Worm (Caenorhabditis elegans): ENCODE results near the gene nra-1.

The nra-1 gene

DNA sequence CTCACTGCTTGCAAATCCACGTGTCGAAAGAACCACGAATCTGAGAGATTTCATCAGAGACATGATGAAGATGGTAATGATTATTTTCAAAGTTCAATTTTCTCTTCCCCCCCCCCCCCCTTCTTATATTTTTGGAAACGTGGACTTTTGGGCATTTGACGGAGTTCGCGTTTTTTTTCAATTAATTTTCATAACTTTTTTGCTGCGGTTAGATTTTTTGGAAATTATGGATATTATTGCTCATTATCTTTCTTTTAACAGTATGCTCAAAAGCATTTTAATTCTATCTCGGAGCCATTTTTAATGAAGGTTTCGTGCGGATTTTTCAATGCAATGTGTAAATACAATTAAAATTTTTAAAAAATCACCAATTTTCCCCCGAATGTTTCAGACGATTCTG is 24.7 kb downstream of the nra-1 start, which contains the start of gene phyh-1:
phyh-1 (minus strand) TSS at position 101 of the 400 bp plus-strand sequence.
- TF ChIP-seq tbx-11 (GFP tag; IDR thresholded peaks at IDR 0.05), result no peak
- TF ChIP-seq pes-1 (GFP tag; IDR thresholded peaks at IDR 0.05), result no peak
- no peak for TF ChIP-seq ceh-13 (GFP tag; optimal IDR thresholded peaks at IDR 0.05)
- no peak for TF ChIP-seq tra-4 (tag; optimal IDR thresholded peaks at IDR 0.05)
- TF ChIP-seq F13C5.2 (tag; optimal IDR thresholded peaks at IDR 0.05), result no peak
- TF ChIP-seq ceh-36 (tag; optimal IDR thresholded peaks at IDR 0.05), result no peak
- no peak for TF ChIP-seq ama-1 (optimal IDR thresholded peaks at IDR 0.05)
- TF ChIP-seq tbx-37 (GFP tag; conservative IDR thresholded peaks at IDR 0.05), result no peak
- TF ChIP-seq hmbx-1 (tag; optimal IDR thresholded peaks at IDR 0.05), result no peak
- TF ChIP-seq sea-1 (GFP tag; conservative IDR thresholded peaks at IDR 0.05), result no peak
- no peak for TF ChIP-seq scrt-1 (GFP tag; IDR thresholded peaks at IDR 0.05)
- TF ChIP-seq flt-1 (GFP tag; IDR thresholded peaks at IDR 0.05), result no peak

DNA sequence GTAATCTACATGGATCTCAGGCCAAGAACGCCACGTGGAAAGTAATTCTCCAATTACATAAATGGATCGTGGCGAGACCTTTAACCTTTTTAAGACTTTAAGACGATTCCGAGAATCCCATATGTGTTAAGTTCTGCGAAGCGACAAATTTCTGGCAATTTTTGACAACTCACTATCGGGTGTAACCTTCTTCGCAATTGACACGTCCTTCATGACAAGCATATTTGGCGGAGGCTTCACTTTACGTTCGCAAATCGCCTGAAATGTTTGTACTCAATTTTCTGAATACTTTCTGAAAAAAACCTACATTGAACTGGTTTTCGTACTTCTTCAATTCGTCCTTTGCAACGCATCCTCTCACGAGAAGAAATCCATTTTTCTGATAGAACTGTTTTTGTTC is 25.2 kb downstream of the nra-1 start:
- no peak for TF ChIP-seq hmg-4 (GFP tag; optimal IDR thresholded peaks at IDR 0.05)
- TF ChIP-seq scrt-1 (GFP tag; IDR thresholded peaks at IDR 0.05), result no peak
- no peak for TF ChIP-seq tra-4 (tag; optimal IDR thresholded peaks at IDR 0.05)
- no peak for TF ChIP-seq ama-1 (optimal IDR thresholded peaks at IDR 0.05)
- TF ChIP-seq hnd-1 (tag; optimal IDR thresholded peaks at IDR 0.05), result no peak

DNA sequence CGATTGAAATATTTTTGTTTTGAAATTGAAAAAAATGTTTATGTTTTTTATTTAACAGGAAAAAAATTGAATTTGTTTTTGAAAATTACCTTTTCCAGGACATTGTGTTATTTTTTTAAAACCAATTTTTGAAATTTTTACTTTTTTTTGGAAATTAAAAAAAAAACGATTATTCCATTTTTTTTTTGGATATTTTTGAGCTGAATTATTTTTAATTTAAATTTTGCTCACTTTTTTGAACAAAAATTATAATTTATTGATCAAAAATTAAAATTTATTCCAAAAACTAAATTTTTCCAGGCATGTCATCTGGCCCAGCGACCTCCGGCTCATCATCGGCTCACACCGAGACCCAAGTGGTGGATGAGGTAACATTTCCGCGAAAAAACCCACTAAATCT is 29.0 kb downstream of the nra-1 start, which contains the start of gene gtf-2E1:
gtf-2E1 (plus strand) TSS at position 301 of the 400 bp plus-strand sequence.
- TF ChIP-seq ets-7 (tag; optimal IDR thresholded peaks at IDR 0.05) (no peak), F13C5.2 (tag; optimal IDR thresholded peaks at IDR 0.05) (no peak), flt-1 (GFP tag; IDR thresholded peaks at IDR 0.05) (no peak), scrt-1 (GFP tag; IDR thresholded peaks at IDR 0.05) (no peak), ceh-36 (tag; optimal IDR thresholded peaks at IDR 0.05) (no peak), tbx-37 (GFP tag; conservative IDR thresholded peaks at IDR 0.05) (no peak), tbx-11 (GFP tag; IDR thresholded peaks at IDR 0.05) (no peak), tra-4 (tag; optimal IDR thresholded peaks at IDR 0.05) (no peak), ama-1 (optimal IDR thresholded peaks at IDR 0.05) (no peak), hmg-4 (GFP tag; optimal IDR thresholded peaks at IDR 0.05) (no peak), hnd-1 (tag; optimal IDR thresholded peaks at IDR 0.05) (no peak), ceh-13 (GFP tag; optimal IDR thresholded peaks at IDR 0.05) (no peak), sea-1 (GFP tag; conservative IDR thresholded peaks at IDR 0.05) (no peak), pes-1 (GFP tag; IDR thresholded peaks at IDR 0.05) (no peak), aly-1 (tag; optimal IDR thresholded peaks at IDR 0.05) (no peak), B0310.2 (tag; optimal IDR thresholded peaks at IDR 0.05) (no peak), hmbx-1 (tag; optimal IDR thresholded peaks at IDR 0.05) (no peak)

DNA sequence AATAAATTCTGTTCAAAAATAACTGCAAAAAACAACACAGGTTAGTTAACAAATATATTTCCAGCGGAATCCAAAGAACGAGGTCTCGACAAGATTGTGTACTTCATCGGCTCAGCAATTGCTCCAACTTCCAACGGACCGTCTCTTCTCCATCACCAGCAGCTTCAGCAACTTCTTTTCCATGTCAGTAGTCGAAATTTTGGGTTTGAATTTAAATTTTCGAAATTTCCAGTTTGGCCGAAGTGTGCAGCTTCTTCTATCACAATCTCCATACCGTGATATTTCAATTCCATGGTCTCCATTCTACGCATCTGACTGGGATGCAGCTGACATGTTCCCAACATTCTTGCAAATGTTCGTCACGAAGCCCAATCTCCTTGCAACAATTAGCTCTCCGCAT is 30.6 kb downstream of the nra-1 start:
- TF ChIP-seq ets-7 (tag; optimal IDR thresholded peaks at IDR 0.05) (no peak), hmg-4 (GFP tag; optimal IDR thresholded peaks at IDR 0.05) (no peak), ceh-13 (GFP tag; optimal IDR thresholded peaks at IDR 0.05) (no peak), pes-1 (GFP tag; IDR thresholded peaks at IDR 0.05) (no peak), scrt-1 (GFP tag; IDR thresholded peaks at IDR 0.05) (no peak), flt-1 (GFP tag; IDR thresholded peaks at IDR 0.05) (no peak), sea-1 (GFP tag; conservative IDR thresholded peaks at IDR 0.05) (no peak), tbx-11 (GFP tag; IDR thresholded peaks at IDR 0.05) (no peak), ama-1 (optimal IDR thresholded peaks at IDR 0.05) (no peak), aly-1 (tag; optimal IDR thresholded peaks at IDR 0.05) (no peak), hmbx-1 (tag; optimal IDR thresholded peaks at IDR 0.05) (no peak), tbx-37 (GFP tag; conservative IDR thresholded peaks at IDR 0.05) (no peak), tra-4 (tag; optimal IDR thresholded peaks at IDR 0.05) (no peak), hnd-1 (tag; optimal IDR thresholded peaks at IDR 0.05) (no peak)

DNA sequence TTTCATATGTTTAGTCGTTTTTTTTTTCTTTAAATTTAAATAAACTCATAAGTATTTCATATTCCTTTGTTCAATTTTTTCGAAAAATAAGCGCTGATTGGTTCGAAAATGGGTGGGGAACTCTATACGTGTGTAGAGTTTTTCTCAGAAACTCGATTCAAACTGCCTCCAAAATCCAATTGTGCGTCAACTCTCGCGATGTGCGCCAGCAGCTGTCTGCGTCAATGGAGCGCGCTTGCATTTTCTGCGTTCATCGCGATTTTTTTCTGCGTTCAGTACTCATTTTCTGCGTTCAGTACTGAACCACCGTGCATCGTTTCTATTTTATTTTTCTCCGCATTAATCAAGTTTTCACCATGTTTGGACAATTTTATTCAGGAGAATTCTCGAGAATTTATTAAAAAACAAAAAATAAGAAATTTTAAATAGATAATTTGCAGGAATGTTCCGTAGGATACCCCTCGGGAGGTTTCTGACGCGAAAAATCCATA is 34.3 kb downstream of the nra-1 start, which contains the start of gene eelo-2:
eelo-2 (plus strand) TSS at position 441 of the 491 bp plus-strand sequence.
- TF ChIP-seq B0310.2 (tag; optimal IDR thresholded peaks at IDR 0.05) (no peak), hnd-1 (tag; optimal IDR thresholded peaks at IDR 0.05) (peak; percentile 22), F13C5.2 (tag; optimal IDR thresholded peaks at IDR 0.05) (peak; percentile 92), hmbx-1 (tag; optimal IDR thresholded peaks at IDR 0.05) (no peak), hmg-4 (GFP tag; optimal IDR thresholded peaks at IDR 0.05) (peak; percentile 89), tbx-37 (GFP tag; conservative IDR thresholded peaks at IDR 0.05) (peak; percentile 50; the same call in 1 of the 2 replicates), ceh-36 (tag; optimal IDR thresholded peaks at IDR 0.05) (peak; percentile 5), ama-1 (optimal IDR thresholded peaks at IDR 0.05) (no peak), scrt-1 (GFP tag; IDR thresholded peaks at IDR 0.05) (0 out of 2 replicates have a peak, but pooled peaks have one; percentile 31), aly-1 (tag; optimal IDR thresholded peaks at IDR 0.05) (no peak), ets-7 (tag; optimal IDR thresholded peaks at IDR 0.05) (no peak), sea-1 (GFP tag; conservative IDR thresholded peaks at IDR 0.05) (no peak), tbx-11 (GFP tag; IDR thresholded peaks at IDR 0.05) (no peak), pes-1 (GFP tag; IDR thresholded peaks at IDR 0.05) (peak; percentile 72), ceh-13 (GFP tag; optimal IDR thresholded peaks at IDR 0.05) (no peak), tra-4 (tag; optimal IDR thresholded peaks at IDR 0.05) (no peak), flt-1 (GFP tag; IDR thresholded peaks at IDR 0.05) (0 out of 2 replicates have a peak, but pooled peaks have one; percentile 36)

DNA sequence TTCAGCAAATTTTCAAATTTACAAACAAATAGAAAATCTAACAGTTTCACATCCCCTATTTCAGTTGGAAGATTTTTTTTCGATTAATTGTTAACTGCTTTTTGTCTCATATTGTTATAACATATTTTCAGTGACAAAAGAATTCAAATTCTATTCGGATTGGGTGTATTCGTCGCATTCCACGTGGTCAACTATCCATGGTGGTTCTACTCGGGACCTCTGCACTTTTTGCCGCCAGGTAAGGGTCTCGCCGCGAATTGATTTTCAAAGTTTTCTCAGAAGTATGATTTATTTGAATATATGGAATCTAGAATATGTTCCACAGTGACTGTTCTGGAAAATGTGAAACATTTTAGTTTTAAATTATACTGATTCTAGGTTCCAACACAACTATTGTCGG is 35.5 kb downstream of the nra-1 start:
- TF ChIP-seq ceh-13 (GFP tag; optimal IDR thresholded peaks at IDR 0.05) (no peak), hnd-1 (tag; optimal IDR thresholded peaks at IDR 0.05) (no peak)

DNA sequence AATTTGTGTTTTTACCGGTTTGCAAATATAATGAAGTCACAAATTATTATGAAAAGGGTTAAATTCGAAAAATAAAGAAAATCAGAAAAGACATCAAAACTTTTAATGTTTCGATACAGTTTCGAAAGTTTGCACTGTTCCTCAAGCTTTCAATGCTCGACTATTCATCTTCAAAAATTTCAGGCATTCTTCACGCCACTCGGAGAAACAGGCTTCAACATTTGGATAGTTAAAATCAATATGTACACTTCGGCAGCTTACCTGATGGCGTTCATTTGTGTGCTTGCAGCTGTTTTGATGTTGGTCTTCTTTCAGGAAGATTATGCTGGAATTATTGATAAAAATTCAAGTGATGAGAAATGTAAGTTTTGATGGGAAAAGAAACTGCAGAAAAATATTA is 36.8 kb downstream of the nra-1 start:
- TF ChIP-seq tbx-37 (GFP tag; conservative IDR thresholded peaks at IDR 0.05), result no peak
- no peak for TF ChIP-seq ets-7 (tag; optimal IDR thresholded peaks at IDR 0.05)
- TF ChIP-seq F13C5.2 (tag; optimal IDR thresholded peaks at IDR 0.05), result no peak
- TF ChIP-seq flt-1 (GFP tag; IDR thresholded peaks at IDR 0.05), result no peak
- no peak for TF ChIP-seq tbx-11 (GFP tag; IDR thresholded peaks at IDR 0.05)
- TF ChIP-seq ceh-13 (GFP tag; optimal IDR thresholded peaks at IDR 0.05), result no peak
- TF ChIP-seq hmbx-1 (tag; optimal IDR thresholded peaks at IDR 0.05), result no peak
- no peak for TF ChIP-seq aly-1 (tag; optimal IDR thresholded peaks at IDR 0.05)
- TF ChIP-seq hmg-4 (GFP tag; optimal IDR thresholded peaks at IDR 0.05), result no peak
- no peak for TF ChIP-seq pes-1 (GFP tag; IDR thresholded peaks at IDR 0.05)
- TF ChIP-seq ama-1 (optimal IDR thresholded peaks at IDR 0.05), result no peak
- TF ChIP-seq sea-1 (GFP tag; conservative IDR thresholded peaks at IDR 0.05), result no peak
- TF ChIP-seq tra-4 (tag; optimal IDR thresholded peaks at IDR 0.05), result no peak
- TF ChIP-seq hnd-1 (tag; optimal IDR thresholded peaks at IDR 0.05), result no peak
- no peak for TF ChIP-seq B0310.2 (tag; optimal IDR thresholded peaks at IDR 0.05)
- TF ChIP-seq ceh-36 (tag; optimal IDR thresholded peaks at IDR 0.05), result no peak
- TF ChIP-seq scrt-1 (GFP tag; IDR thresholded peaks at IDR 0.05), result no peak

Data from whole organism, early embryonic.